Worm (Caenorhabditis elegans): ENCODE measurements around the gene C16D9.1.

ce11 chrV:8266232-8266631 lies 7.1 kb downstream of the C16D9.1 start, which contains the start of gene F21F8.5:
- TF ChIP-seq nhr-76 (tag; optimal IDR thresholded peaks at IDR 0.05) (no peak), nhr-237 (tag; optimal IDR thresholded peaks at IDR 0.05) (no peak), unc-62 (GFP tag; optimal IDR thresholded peaks at IDR 0.05) (no peak), blmp-1 (tag; optimal IDR thresholded peaks at IDR 0.05) (no peak), zip-8 (tag; optimal IDR thresholded peaks at IDR 0.05) (no peak), nhr-12 (tag; optimal IDR thresholded peaks at IDR 0.05) (no peak), snpc-4 (tag; optimal IDR thresholded peaks at IDR 0.05) (no peak), lsy-2 (tag; optimal IDR thresholded peaks at IDR 0.05) (no peak), sptf-1 (tag; optimal IDR thresholded peaks at IDR 0.05) (no peak), flh-1 (GFP tag; optimal IDR thresholded peaks at IDR 0.05) (no peak), ztf-11 (tag; optimal IDR thresholded peaks at IDR 0.05) (no peak)
